Worm (Caenorhabditis elegans) whole organism, late embryonic: ENCODE results near the gene che-2.
A peak's percentile ranks its signal among the peaks of the same experiment; 100 is the strongest.
"Not testable (repeated sequence)": the region's sequence is repeated elsewhere in the genome, so short reads cannot be mapped to it uniquely, and the experiment has no call there.

ENCODE experiments used
- C08G9.2 ChIP-seq: sonication (generic microtip); optimal IDR thresholded peaks from 2 replicates; lab custom pipeline; 2016; ENCODE audit warnings: mild to moderate bottlenecking, missing genetic modification characterization, moderate library complexity, missing compliant biosample characterization
- K02D7.2 ChIP-seq: sonication (generic microtip); optimal IDR thresholded peaks from 2 replicates; lab custom pipeline; 2017; ENCODE audit warnings: mild to moderate bottlenecking, missing genetic modification characterization, missing compliant biosample characterization
- K09A11.1 ChIP-seq: sonication (generic microtip); optimal IDR thresholded peaks from 2 replicates; lab custom pipeline; 2017; ENCODE audit warnings: antibody characterized with exemption, mild to moderate bottlenecking, missing genetic modification characterization, missing compliant biosample characterization; ENCODE audit not compliant: insufficient read depth
- Y22D7AL.16 ChIP-seq: sonication (generic microtip); optimal IDR thresholded peaks from 2 replicates; lab custom pipeline; 2016; ENCODE audit warnings: missing genetic modification characterization, missing compliant biosample characterization
- ceh-14 ChIP-seq: sonication (generic microtip); optimal IDR thresholded peaks from 2 replicates; lab custom pipeline; 2016; ENCODE audit warnings: missing genotype, missing genetic modification characterization, missing compliant biosample characterization
- ceh-19 ChIP-seq: fragments of 200-800 bp; sonication (Bioruptor generic); optimal IDR thresholded peaks from 2 replicates; lab custom pipeline; 2018; ENCODE audit warnings: mild to moderate bottlenecking, missing genetic modification characterization, missing compliant biosample characterization
- ceh-2 ChIP-seq: sonication (generic microtip); optimal IDR thresholded peaks from 2 replicates; lab custom pipeline; 2016; ENCODE audit warnings: missing genotype, missing genetic modification characterization, missing compliant biosample characterization
- ceh-31 ChIP-seq: sonication (generic microtip); optimal IDR thresholded peaks from 2 replicates; lab custom pipeline; 2016; ENCODE audit warnings: missing genetic modification characterization, missing compliant biosample characterization
- ceh-34 ChIP-seq: sonication (generic microtip); optimal IDR thresholded peaks from 2 replicates; lab custom pipeline; 2016; ENCODE audit warnings: mild to moderate bottlenecking, missing genetic modification characterization, missing compliant biosample characterization
- ceh-45 ChIP-seq: fragments of 200-800 bp; sonication (Bioruptor generic); IDR thresholded peaks from 2 replicates; pipeline ENCODE4 v1.3.6; 2022; ENCODE audit warnings: missing genetic modification reagents, missing genetic modification characterization, missing compliant biosample characterization
- ceh-6 ChIP-seq: fragments of 200-800 bp; sonication (Bioruptor generic); optimal IDR thresholded peaks from 2 replicates; lab custom pipeline; 2018; ENCODE audit warnings: mild to moderate bottlenecking, missing genetic modification characterization, missing compliant biosample characterization
- ceh-9 ChIP-seq: sonication (generic microtip); optimal IDR thresholded peaks from 2 replicates; lab custom pipeline; 2016; ENCODE audit warnings: mild to moderate bottlenecking, missing genetic modification characterization, inconsistent platforms, missing compliant biosample characterization
- che-1 ChIP-seq: sonication (generic microtip); optimal IDR thresholded peaks from 2 replicates; lab custom pipeline; 2016; ENCODE audit warnings: mild to moderate bottlenecking, missing genetic modification characterization, missing compliant biosample characterization
- dve-1 ChIP-seq: sonication (generic microtip); optimal IDR thresholded peaks from 2 replicates; lab custom pipeline; 2017; ENCODE audit warnings: antibody characterized with exemption, mild to moderate bottlenecking, missing genetic modification characterization, missing compliant biosample characterization
- elt-2 ChIP-seq: sonication (generic microtip); optimal IDR thresholded peaks from 2 replicates; lab custom pipeline; 2016; ENCODE audit warnings: missing genetic modification reagents, missing genetic modification characterization, missing compliant biosample characterization
- elt-4 ChIP-seq: sonication (generic microtip); optimal IDR thresholded peaks from 2 replicates; lab custom pipeline; 2016; ENCODE audit warnings: missing genetic modification characterization, missing compliant biosample characterization
- ets-4 ChIP-seq: sonication (generic microtip); optimal IDR thresholded peaks from 2 replicates; lab custom pipeline; 2016; ENCODE audit warnings: missing genetic modification characterization, missing compliant biosample characterization
- eyg-1 ChIP-seq: sonication (generic microtip); optimal IDR thresholded peaks from 2 replicates; lab custom pipeline; 2016; ENCODE audit warnings: missing genotype, missing genetic modification characterization, missing compliant biosample characterization
- fax-1 ChIP-seq: sonication (generic microtip); optimal IDR thresholded peaks from 2 replicates; lab custom pipeline; 2016; ENCODE audit warnings: missing genotype, missing genetic modification characterization, missing compliant biosample characterization
- fkh-10 ChIP-seq: fragments of 150-350 bp; optimal IDR thresholded peaks from 2 replicates; lab custom pipeline; 2014; ENCODE audit warnings: missing biosample characterization, missing genetic modification reagents, missing genetic modification characterization
- fkh-6 ChIP-seq: sonication (generic microtip); optimal IDR thresholded peaks from 2 replicates; lab custom pipeline; 2016; ENCODE audit warnings: missing genetic modification characterization, missing compliant biosample characterization
- hlh-13 ChIP-seq: fragments of 200-800 bp; sonication (Bioruptor generic); optimal IDR thresholded peaks from 2 replicates; lab custom pipeline; 2018; ENCODE audit warnings: mild to moderate bottlenecking, missing genetic modification characterization, missing compliant biosample characterization
- hlh-15 ChIP-seq: sonication (generic microtip); optimal IDR thresholded peaks from 2 replicates; lab custom pipeline; 2016; ENCODE audit warnings: missing genetic modification characterization, missing compliant biosample characterization
- hlh-6 ChIP-seq: sonication (generic microtip); optimal IDR thresholded peaks from 2 replicates; lab custom pipeline; 2016; ENCODE audit warnings: missing genotype, missing genetic modification characterization, missing compliant biosample characterization
- hlh-8 ChIP-seq: sonication (generic microtip); optimal IDR thresholded peaks from 2 replicates; lab custom pipeline; 2016; ENCODE audit warnings: missing genotype, missing genetic modification characterization, missing compliant biosample characterization
- lin-11 ChIP-seq: fragments of 200-800 bp; sonication (Bioruptor generic); optimal IDR thresholded peaks from 2 replicates; lab custom pipeline; 2018; ENCODE audit warnings: mild to moderate bottlenecking, missing genetic modification characterization, missing compliant biosample characterization
- mec-3 ChIP-seq: sonication (generic microtip); optimal IDR thresholded peaks from 2 replicates; lab custom pipeline; 2016; ENCODE audit warnings: borderline replicate concordance, missing genetic modification characterization, missing compliant biosample characterization
- nhr-232 ChIP-seq: sonication (generic microtip); optimal IDR thresholded peaks from 2 replicates; lab custom pipeline; 2016; ENCODE audit warnings: missing genetic modification characterization, missing compliant biosample characterization
- odd-2 ChIP-seq: sonication (generic microtip); optimal IDR thresholded peaks from 2 replicates; lab custom pipeline; 2017; ENCODE audit warnings: antibody characterized with exemption, mild to moderate bottlenecking, missing genetic modification characterization, missing compliant biosample characterization
- pag-3 ChIP-seq: sonication (generic microtip); optimal IDR thresholded peaks from 2 replicates; lab custom pipeline; 2016; ENCODE audit warnings: missing compliant biosample characterization, missing genetic modification characterization, borderline replicate concordance
- pha-4 ChIP-seq: fragments of 150-350 bp; optimal IDR thresholded peaks from 2 replicates; lab custom pipeline; 2018; ENCODE audit warnings: missing biosample characterization, missing genetic modification reagents, missing genetic modification characterization
- ref-2 ChIP-seq: sonication (generic microtip); optimal IDR thresholded peaks from 2 replicates; lab custom pipeline; 2016; ENCODE audit warnings: missing genetic modification characterization, missing compliant biosample characterization
- rnt-1 ChIP-seq: sonication (generic microtip); optimal IDR thresholded peaks from 2 replicates; lab custom pipeline; 2016; ENCODE audit warnings: missing genetic modification characterization, missing compliant biosample characterization
- sdc-2 ChIP-seq: sonication (generic microtip); optimal IDR thresholded peaks from 2 replicates; lab custom pipeline; 2016; ENCODE audit warnings: missing genotype, missing genetic modification characterization, missing compliant biosample characterization
- sox-4 ChIP-seq: sonication (generic microtip); optimal IDR thresholded peaks from 2 replicates; lab custom pipeline; 2017; ENCODE audit warnings: mild to moderate bottlenecking, missing genetic modification characterization, inconsistent platforms, missing compliant biosample characterization
- syd-9 ChIP-seq: sonication (generic microtip); optimal IDR thresholded peaks from 2 replicates; lab custom pipeline; 2016; ENCODE audit warnings: mild to moderate bottlenecking, missing genetic modification characterization, moderate library complexity, missing compliant biosample characterization
- unc-3 ChIP-seq, 2 experiments: fragments of 200-800 bp in 1 of 2; sonication (Bioruptor generic) in 1 of 2; sonication (generic microtip) in 1 of 2; conservative IDR thresholded peaks in 1 of 2; optimal IDR thresholded peaks in 1 of 2; 2 replicates each; pipeline versions ENCODE4 v1.3.6 to Lab custom; 2016 to 2022; ENCODE audit warnings: missing compliant biosample characterization in 2 of 2, missing genetic modification characterization in 2 of 2, missing genetic modification reagents in 1 of 2
- zip-5 ChIP-seq: sonication (generic microtip); optimal IDR thresholded peaks from 2 replicates; lab custom pipeline; 2016; ENCODE audit warnings: missing genetic modification characterization, missing compliant biosample characterization
- ztf-16 ChIP-seq: sonication (generic microtip); optimal IDR thresholded peaks from 2 replicates; lab custom pipeline; 2017; ENCODE audit warnings: missing genetic modification characterization, missing compliant biosample characterization

che-2 gene

DNA sequence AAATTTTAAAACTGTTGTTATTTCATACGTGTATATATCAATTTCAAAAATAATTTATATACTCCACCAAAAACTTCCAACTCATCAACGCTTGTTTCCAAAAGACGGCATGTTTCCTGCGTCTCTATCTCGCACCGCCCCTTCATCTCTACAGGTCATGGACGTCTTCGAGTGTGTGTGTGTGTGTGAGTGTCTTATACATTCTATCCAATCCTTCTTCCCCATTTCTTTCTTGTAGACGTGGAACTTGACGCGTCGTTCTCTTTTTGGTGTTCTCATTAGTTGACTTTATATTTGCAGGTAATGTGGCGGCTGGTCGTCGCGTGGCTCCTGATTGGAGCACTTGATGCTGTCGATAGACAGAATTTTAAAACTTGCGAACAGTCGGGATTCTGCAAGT lies 20.9 kb upstream of the che-2 start, which contains the start of gene aagr-4:
aagr-4 (plus strand) TSS at position 301 of the 400 bp plus-strand sequence.
- TF ChIP-seq sox-4 (tag; lab: Kevin White, UChicago) = no peak
- TF ChIP-seq nhr-232 (tag; lab: Kevin White, UChicago) = no peak
- TF ChIP-seq C08G9.2 (tag; lab: Kevin White, UChicago) = no peak
- no peak for TF ChIP-seq ets-4 (tag; lab: Kevin White, UChicago)
- TF ChIP-seq ceh-6 (GFP tag; lab: Kevin White, UChicago) = no peak
- TF ChIP-seq pha-4 = no peak
- TF ChIP-seq pag-3 (tag; lab: Kevin White, UChicago) = no peak
- no peak for TF ChIP-seq ceh-45
- no peak for TF ChIP-seq syd-9
- no peak for TF ChIP-seq ceh-34 (tag; lab: Kevin White, UChicago)
- no peak for TF ChIP-seq eyg-1 (tag; lab: Kevin White, UChicago)

DNA sequence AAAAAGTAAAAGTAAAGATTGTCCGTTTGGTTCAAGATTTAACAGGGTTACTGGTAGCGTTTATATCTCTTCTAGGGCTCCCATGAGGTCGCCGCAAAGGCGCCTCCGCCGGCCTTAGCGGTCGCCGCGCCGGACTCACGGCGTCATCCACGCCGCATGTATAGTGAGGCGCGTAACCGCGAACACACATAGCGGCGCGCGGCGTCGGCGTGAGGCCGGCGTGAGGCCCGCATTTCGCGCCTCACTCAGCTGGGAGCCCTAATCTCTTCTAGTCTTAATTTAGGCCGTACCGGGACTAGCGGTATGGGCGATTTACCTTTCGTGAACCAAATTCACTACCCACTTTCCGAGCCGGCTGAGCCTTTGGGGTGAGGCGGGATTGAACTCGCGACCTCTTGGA lies 19.6 kb upstream of the che-2 start:
- TF ChIP-seq ref-2 (tag; lab: Kevin White, UChicago) (peak; percentile 13), ets-4 (tag; lab: Kevin White, UChicago) (no peak), ceh-34 (tag; lab: Kevin White, UChicago) (no peak), ceh-31 (tag; lab: Kevin White, UChicago) (no peak)

DNA sequence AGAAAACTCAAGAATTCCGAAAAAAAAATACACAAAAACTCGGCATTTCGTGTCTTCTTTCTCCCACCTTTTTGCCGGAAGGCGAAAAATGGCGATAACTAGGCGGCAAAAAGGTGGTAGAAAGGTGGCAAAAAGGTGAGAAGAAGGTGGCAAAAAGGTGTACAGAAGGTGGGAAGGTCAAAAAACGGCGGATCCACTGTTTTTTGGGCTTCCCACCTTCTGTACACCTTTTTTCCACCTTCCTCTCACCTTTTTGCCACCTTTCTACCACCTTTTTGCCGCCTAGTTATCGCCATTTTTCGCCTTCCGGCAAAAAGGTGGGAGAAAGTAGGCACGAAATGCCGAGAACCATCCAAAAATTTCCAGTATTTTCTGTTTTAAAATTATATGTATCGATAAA lies 15.3 kb upstream of the che-2 start:
- 0 out of 2 replicates have a peak, but pooled peaks have one; percentile 33 for TF ChIP-seq unc-3 (GFP tag; conservative IDR thresholded peaks at IDR 0.05; lab: Robert Waterston, UW)
- TF ChIP-seq unc-3 (tag; optimal IDR thresholded peaks at IDR 0.05; lab: Kevin White, UChicago) = not testable (repeated sequence)

DNA sequence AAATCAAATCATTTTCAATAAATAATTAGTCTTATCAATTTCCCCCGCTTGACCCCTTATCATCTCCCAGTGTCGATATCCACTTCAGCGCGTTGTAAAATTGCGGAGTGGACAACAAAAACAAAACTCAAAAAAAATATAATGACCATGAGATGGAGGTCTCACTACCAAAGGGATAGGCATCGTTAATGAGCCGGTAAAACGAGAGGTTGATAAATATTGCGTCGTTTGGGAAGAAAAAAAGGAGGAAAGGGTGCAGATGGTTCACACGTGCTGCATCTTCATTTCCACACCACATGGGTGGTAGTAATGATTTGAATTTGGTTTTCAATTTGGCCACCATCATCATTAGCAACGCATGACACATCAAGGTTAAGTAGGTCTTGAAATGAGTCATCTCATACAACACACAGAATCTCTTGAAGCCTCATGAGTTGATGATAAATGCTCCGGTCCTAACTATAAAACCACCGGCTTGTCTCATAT lies 13.9 kb upstream of the che-2 start:
- TF ChIP-seq hlh-8 (tag; lab: Kevin White, UChicago) (peak; percentile 2), che-1 (tag; lab: Kevin White, UChicago) (no peak), elt-2 (tag; lab: Kevin White, UChicago) (peak; percentile 12)

DNA sequence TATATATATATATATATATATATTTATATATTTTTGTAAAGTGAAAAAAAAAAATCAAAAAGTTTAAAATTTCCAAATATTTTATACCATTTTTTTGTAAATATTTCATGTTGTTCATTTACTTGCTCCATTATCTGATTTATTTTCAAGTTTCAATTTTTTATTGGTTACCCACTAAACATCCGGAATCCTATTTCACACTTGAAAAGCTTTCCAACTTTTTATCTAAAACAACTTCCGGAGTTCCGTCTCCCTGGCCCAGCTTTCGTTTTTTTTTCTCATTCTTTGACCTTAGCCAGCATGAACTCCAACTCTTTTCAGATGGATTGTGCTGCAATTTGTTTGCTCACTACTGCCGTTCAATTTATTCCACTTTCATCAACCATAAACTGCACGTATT lies 5.0 kb upstream of the che-2 start, which contains the start of gene F38G1.3:
F38G1.3 (plus strand) TSS at position 301 of the 400 bp plus-strand sequence.
- TF ChIP-seq mec-3 (tag; lab: Kevin White, UChicago) (no peak), odd-2 (tag; lab: Kevin White, UChicago) (no peak), hlh-6 (tag; lab: Kevin White, UChicago) (no peak), rnt-1 (no peak), nhr-232 (tag; lab: Kevin White, UChicago) (no peak), lin-11 (tag; lab: Kevin White, UChicago) (no peak), K02D7.2 (no peak), ceh-19 (no peak), elt-4 (tag; lab: Kevin White, UChicago) (no peak), ref-2 (tag; lab: Kevin White, UChicago) (no peak), fkh-6 (tag; lab: Kevin White, UChicago) (no peak), dve-1 (tag; lab: Kevin White, UChicago) (no peak), ceh-2 (tag; lab: Kevin White, UChicago) (no peak), ztf-16 (no peak), ceh-14 (tag; lab: Kevin White, UChicago) (no peak), hlh-15 (tag; lab: Kevin White, UChicago) (no peak), pha-4 (no peak), fax-1 (no peak)

DNA sequence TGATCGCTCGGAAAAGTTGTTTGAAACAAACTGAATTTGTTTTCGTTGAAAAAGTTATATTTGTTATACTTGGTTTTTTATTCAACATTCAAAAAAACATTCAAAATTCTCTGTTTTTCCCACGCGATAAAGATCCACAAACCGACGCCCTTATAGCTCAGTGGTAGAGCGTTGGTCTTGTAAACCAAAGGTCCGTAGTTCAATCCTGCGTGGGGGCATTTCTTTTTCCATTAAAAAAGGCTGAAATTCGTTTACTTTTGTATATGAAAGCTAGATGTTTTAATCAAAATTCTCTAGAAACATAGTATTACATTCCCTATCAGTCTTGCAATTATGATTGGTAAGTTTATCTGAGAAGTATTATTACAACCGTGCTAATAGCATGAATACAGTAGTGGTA lies 6.4 kb downstream of the che-2 start:
- TF ChIP-seq hlh-13 (GFP tag; lab: Kevin White, UChicago) = no peak
- no peak for TF ChIP-seq odd-2 (tag; lab: Kevin White, UChicago)
- TF ChIP-seq ztf-16 = no peak
- no peak for TF ChIP-seq sdc-2
- no peak for TF ChIP-seq ceh-9 (tag; lab: Kevin White, UChicago)
- TF ChIP-seq hlh-8 (tag; lab: Kevin White, UChicago) = no peak
- no peak for TF ChIP-seq zip-5
- TF ChIP-seq dve-1 (tag; lab: Kevin White, UChicago) = no peak
- no peak for TF ChIP-seq unc-3 (GFP tag; conservative IDR thresholded peaks at IDR 0.05; lab: Robert Waterston, UW)
- TF ChIP-seq unc-3 (tag; optimal IDR thresholded peaks at IDR 0.05; lab: Kevin White, UChicago) = no peak
- TF ChIP-seq Y22D7AL.16 (tag; lab: Kevin White, UChicago) = no peak
- no peak for TF ChIP-seq fkh-10 (GFP tag; lab: Kevin White, UChicago)
- no peak for TF ChIP-seq K09A11.1
- TF ChIP-seq, all 69 proteins: peak for 0
